In the genomic region with DNA sequence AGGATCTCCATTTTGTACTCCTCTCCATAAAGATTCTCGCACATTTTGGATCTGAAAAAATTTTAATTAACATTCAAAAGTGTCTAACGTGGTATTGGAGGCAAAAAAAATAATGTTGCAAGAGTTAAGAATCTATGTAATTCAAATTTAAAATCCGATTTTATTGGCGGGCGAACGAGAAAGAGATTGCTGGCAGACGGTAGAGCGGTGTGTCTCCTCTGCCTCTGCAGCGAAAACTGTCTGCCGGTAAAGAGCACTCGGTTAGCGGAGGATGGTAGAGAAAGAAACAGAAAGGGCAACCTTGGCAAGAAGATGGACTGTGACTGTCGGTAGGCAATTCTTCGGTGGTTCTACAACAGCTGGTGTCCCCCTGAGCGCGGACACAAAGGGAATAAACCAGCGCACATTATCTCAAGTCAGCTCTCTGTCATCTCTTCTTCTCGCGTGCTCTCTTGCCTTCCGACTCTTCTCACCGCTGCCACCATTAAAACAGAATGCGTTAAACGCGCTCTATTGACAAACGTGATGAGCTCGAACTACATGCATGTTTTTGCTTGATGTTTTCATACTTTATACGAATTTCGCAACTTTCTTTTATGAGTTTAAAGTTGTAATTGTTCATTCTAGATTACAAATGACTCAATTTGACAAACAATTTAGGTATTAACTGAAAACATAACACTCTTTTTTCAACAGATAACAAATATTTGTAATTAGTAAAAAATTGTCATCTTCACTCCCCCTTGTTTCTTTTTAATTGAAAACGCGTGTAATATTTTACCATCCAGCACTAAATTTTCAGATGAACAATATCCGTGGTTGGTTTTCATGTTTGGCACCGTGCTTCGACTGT, we compare ENCODE assay signal across 4 worm cellular contexts.
TF ChIP-seq lines count a peak whose summit lies in the region.

Gene cdk-4, minus strand, starts transcription at position 51 of the 853 bp plus-strand sequence.
Gene F18H3.1, plus strand, starts transcription at position 803 of the 853 bp plus-strand sequence.

TF ChIP-seq in whole organism, L2 larva, 48 proteins besides CTCF, POLR2A, EP300 and RAD21 (continued from another document):
- peak; percentile 23 for TF ChIP-seq nhr-25 (tag; optimal IDR thresholded peaks at IDR 0.05; lab: Kevin White, UChicago)

TF ChIP-seq in whole organism, L4 larva, 104 proteins besides CTCF, POLR2A, EP300 and RAD21 (continued from another document):
- TF ChIP-seq zag-1 (tag; optimal IDR thresholded peaks at IDR 0.05; lab: Kevin White, UChicago) (no peak), nhr-28 (tag; optimal IDR thresholded peaks at IDR 0.05; lab: Kevin White, UChicago) (peak; percentile 2), rbr-2 (tag; optimal IDR thresholded peaks at IDR 0.05; lab: Kevin White, UChicago) (peak; percentile 27), dve-1 (tag; optimal IDR thresholded peaks at IDR 0.05; lab: Kevin White, UChicago; ENCODE audit: insufficient read depth) (no peak), tag-97 (GFP tag; IDR thresholded peaks at IDR 0.05; lab: Robert Waterston, UW) (no peak), set-16 (GFP tag; IDR thresholded peaks at IDR 0.05; lab: Robert Waterston, UW) (peak; percentile 45; the same call in 1 of the 2 replicates), lsy-2 (tag; optimal IDR thresholded peaks at IDR 0.05; lab: Kevin White, UChicago) (peak in 1 of 2 experiments; percentile 59), lin-38 (GFP tag; IDR thresholded peaks at IDR 0.05; lab: Robert Waterston, UW) (peak; percentile 62), hlh-11 (tag; optimal IDR thresholded peaks at IDR 0.05; lab: Kevin White, UChicago) (peak; percentile 75), hif-1 (tag; optimal IDR thresholded peaks at IDR 0.05; lab: Kevin White, UChicago) (peak in 1 of 2 experiments; percentile 16)

TF ChIP-seq in whole organism, late embryonic, 69 proteins besides CTCF, POLR2A, EP300 and RAD21 (continued from another document):
- TF ChIP-seq Y22D7AL.16 (tag; optimal IDR thresholded peaks at IDR 0.05; lab: Kevin White, UChicago) = no peak
- no peak for TF ChIP-seq ceh-18 (tag; optimal IDR thresholded peaks at IDR 0.05; lab: Kevin White, UChicago)
- TF ChIP-seq hlh-15 (tag; optimal IDR thresholded peaks at IDR 0.05; lab: Kevin White, UChicago) = no peak
- TF ChIP-seq pag-3 (tag; optimal IDR thresholded peaks at IDR 0.05; lab: Kevin White, UChicago; ENCODE audit: borderline replicate concordance) = no peak
- TF ChIP-seq ceh-34 (tag; optimal IDR thresholded peaks at IDR 0.05; lab: Kevin White, UChicago) = peak; percentile 4
- TF ChIP-seq odd-2 (tag; optimal IDR thresholded peaks at IDR 0.05; lab: Kevin White, UChicago) = no peak
- TF ChIP-seq elt-2 (tag; optimal IDR thresholded peaks at IDR 0.05; lab: Kevin White, UChicago) = peak; percentile 19
- TF ChIP-seq fkh-10 (GFP tag; optimal IDR thresholded peaks at IDR 0.05; lab: Kevin White, UChicago) = no peak
- TF ChIP-seq ceh-31 (tag; optimal IDR thresholded peaks at IDR 0.05; lab: Kevin White, UChicago) = peak; percentile 66
TF ChIP-seq in whole organism, late embryonic: peak in this region for 12.

TF ChIP-seq in whole organism, mixed stage, embryonic, 35 proteins besides CTCF, POLR2A, EP300 and RAD21 (continued from another document):
- TF ChIP-seq bed-3 (GFP tag; optimal IDR thresholded peaks at IDR 0.05; lab: Kevin White, UChicago) (no peak), snpc-4 (tag; optimal IDR thresholded peaks at IDR 0.05; lab: Kevin White, UChicago) (no peak), tbx-8 (GFP tag; optimal IDR thresholded peaks at IDR 0.05; lab: Kevin White, UChicago) (no peak), nhr-28 (tag; optimal IDR thresholded peaks at IDR 0.05; lab: Kevin White, UChicago) (no peak), blmp-1 (tag; optimal IDR thresholded peaks at IDR 0.05; lab: Kevin White, UChicago) (no peak), ztf-11 (tag; optimal IDR thresholded peaks at IDR 0.05; lab: Kevin White, UChicago) (no peak), nhr-76 (tag; optimal IDR thresholded peaks at IDR 0.05; lab: Kevin White, UChicago) (no peak), ceh-39 (tag; optimal IDR thresholded peaks at IDR 0.05; lab: Kevin White, UChicago) (no peak)
